Worm (Caenorhabditis elegans) whole organism, L4 larva: Measurements from ENCODE around the gene ddx-23.

Experiments used
- D1046.2 ChIP-seq: fragments of 200-800 bp; sonication (Bioruptor generic); IDR thresholded peaks from 2 replicates; pipeline ENCODE4 v1.3.6; 2022; ENCODE audit warnings: missing genetic modification characterization, missing compliant biosample characterization
- F26F4.8 ChIP-seq: fragments of 200-800 bp; sonication (Bioruptor generic); conservative IDR thresholded peaks from 2 replicates; pipeline ENCODE4 v1.3.6; 2022; ENCODE audit warnings: missing genetic modification characterization, missing compliant biosample characterization
- F37D6.2 ChIP-seq: sonication (generic microtip); optimal IDR thresholded peaks from 2 replicates; lab custom pipeline; 2016; ENCODE audit warnings: mild to moderate bottlenecking, missing genetic modification characterization, missing compliant biosample characterization
- F44E2.7 ChIP-seq: fragments of 200-800 bp; sonication (Bioruptor generic); IDR thresholded peaks from 2 replicates; pipeline ENCODE4 v2.1.2; 2022; ENCODE audit warnings: missing genetic modification characterization, missing compliant biosample characterization
- T26A8.4 ChIP-seq: fragments of 200-800 bp; sonication (Bioruptor generic); IDR thresholded peaks from 2 replicates; pipeline ENCODE4 v1.3.6; 2022; ENCODE audit warnings: missing genetic modification characterization, missing compliant biosample characterization
- Y105C5A.15 ChIP-seq: fragments of 200-800 bp; sonication (Bioruptor generic); IDR thresholded peaks from 2 replicates; pipeline ENCODE4 v1.3.6; 2022; ENCODE audit warnings: missing genetic modification characterization, missing compliant biosample characterization
- Y48G9A.11 ChIP-seq: fragments of 200-800 bp; sonication (Bioruptor generic); IDR thresholded peaks from 2 replicates; pipeline ENCODE4 v1.3.6; 2022; ENCODE audit warnings: missing genetic modification reagents, missing genetic modification characterization, missing compliant biosample characterization
- Y75B8A.6 ChIP-seq: fragments of 200-800 bp; sonication (Bioruptor generic); IDR thresholded peaks from 2 replicates; pipeline ENCODE4 v1.3.6; 2022; ENCODE audit warnings: missing genetic modification reagents, missing genetic modification characterization, missing compliant biosample characterization
- ZK337.2 ChIP-seq: fragments of 200-800 bp; sonication (Bioruptor generic); IDR thresholded peaks from 2 replicates; pipeline ENCODE4 v1.3.6; 2022; ENCODE audit warnings: missing genetic modification reagents, missing genetic modification characterization, missing compliant biosample characterization
- ZK546.5 ChIP-seq, 2 experiments: sonication (generic microtip); optimal IDR thresholded peaks; 2 replicates each; lab custom pipeline; 2017; ENCODE audit warnings: missing biosample characterization in 2 of 2, missing genetic modification characterization in 2 of 2
- ama-1 ChIP-seq: fragments of 150-350 bp; optimal IDR thresholded peaks from 2 replicates; lab custom pipeline; 2014; ENCODE audit warnings: inconsistent platforms, mixed read lengths
- ceh-28 ChIP-seq: fragments of 150-350 bp; optimal IDR thresholded peaks from 2 replicates; lab custom pipeline; 2014; ENCODE audit warnings: missing biosample characterization, missing genetic modification reagents, missing genetic modification characterization
- ceh-32 ChIP-seq: sonication (generic microtip); optimal IDR thresholded peaks from 2 replicates; lab custom pipeline; 2016; ENCODE audit warnings: mild to moderate bottlenecking, missing genetic modification characterization, missing compliant biosample characterization; ENCODE audit not compliant: poor library complexity
- ceh-62 ChIP-seq: sonication (generic microtip); optimal IDR thresholded peaks from 2 replicates; lab custom pipeline; 2017; ENCODE audit warnings: missing biosample characterization, missing genetic modification characterization
- ceh-82 ChIP-seq: sonication (generic microtip); optimal IDR thresholded peaks from 2 replicates; lab custom pipeline; 2017; ENCODE audit warnings: missing biosample characterization, missing genetic modification characterization
- cey-2 ChIP-seq: sonication (generic microtip); optimal IDR thresholded peaks from 3 replicates; lab custom pipeline; 2017; ENCODE audit warnings: missing genetic modification characterization, mild to moderate bottlenecking, missing compliant biosample characterization, antibody characterized with exemption, borderline replicate concordance; ENCODE audit not compliant: insufficient read depth
- daf-19 ChIP-seq: fragments of 200-800 bp; sonication (Bioruptor generic); conservative IDR thresholded peaks from 2 replicates; pipeline ENCODE4 v1.3.6; 2022; ENCODE audit warnings: missing genetic modification characterization, missing compliant biosample characterization
- daf-8 ChIP-seq: fragments of 200-800 bp; sonication (Bioruptor generic); IDR thresholded peaks from 2 replicates; pipeline ENCODE4 v1.3.6; 2022; ENCODE audit warnings: missing genetic modification characterization, missing compliant biosample characterization
- dmd-8 ChIP-seq: fragments of 200-800 bp; sonication (Bioruptor generic); IDR thresholded peaks from 2 replicates; pipeline ENCODE4 v1.3.6; 2022; ENCODE audit warnings: missing genetic modification characterization, missing compliant biosample characterization
- dmd-9 ChIP-seq: fragments of 200-800 bp; sonication (Bioruptor generic); IDR thresholded peaks from 2 replicates; pipeline ENCODE4 v1.3.6; 2022; ENCODE audit warnings: missing genetic modification reagents, missing genetic modification characterization, missing compliant biosample characterization
- duxl-1 ChIP-seq: sonication (generic microtip); optimal IDR thresholded peaks from 2 replicates; lab custom pipeline; 2016; ENCODE audit warnings: mild to moderate bottlenecking, missing genetic modification characterization, moderate library complexity, missing compliant biosample characterization; ENCODE audit not compliant: poor library complexity
- gei-8 ChIP-seq: fragments of 200-800 bp; sonication (Bioruptor generic); optimal IDR thresholded peaks from 2 replicates; lab custom pipeline; 2018; ENCODE audit warnings: mild to moderate bottlenecking, missing genetic modification characterization, missing compliant biosample characterization
- hif-1 ChIP-seq, 2 experiments: sonication (generic microtip); optimal IDR thresholded peaks; 2 replicates each; lab custom pipeline; 2016 to 2017; ENCODE audit warnings: missing compliant biosample characterization in 2 of 2, missing genetic modification characterization in 2 of 2, missing genetic modification reagents in 2 of 2, missing genotype in 2 of 2, mild to moderate bottlenecking in 1 of 2
- hlh-30 ChIP-seq: sonication (generic microtip); optimal IDR thresholded peaks from 2 replicates; lab custom pipeline; 2017; ENCODE audit warnings: antibody characterized with exemption, mild to moderate bottlenecking, missing genetic modification characterization, missing compliant biosample characterization; ENCODE audit not compliant: insufficient read depth
- lim-7 ChIP-seq: fragments of 200-800 bp; sonication (Bioruptor generic); IDR thresholded peaks from 2 replicates; pipeline ENCODE4 v1.3.6; 2022; ENCODE audit warnings: missing genetic modification characterization, missing compliant biosample characterization
- lin-1 ChIP-seq: fragments of 200-800 bp; sonication (Bioruptor generic); IDR thresholded peaks from 2 replicates; pipeline ENCODE4 v1.3.6; 2022; ENCODE audit warnings: missing genetic modification reagents, missing genetic modification characterization, missing compliant biosample characterization
- lin-13 ChIP-seq: fragments of 150-350 bp; optimal IDR thresholded peaks from 2 replicates; lab custom pipeline; 2014; ENCODE audit warnings: missing biosample characterization, missing genetic modification reagents, missing genetic modification characterization
- lin-15B ChIP-seq: fragments of 150-350 bp; sonication (generic microtip); optimal IDR thresholded peaks from 3 replicates; lab custom pipeline; 2014; ENCODE audit warnings: missing biosample characterization, missing genetic modification characterization
- lin-39 ChIP-seq: fragments of 150-350 bp; optimal IDR thresholded peaks from 2 replicates; lab custom pipeline; 2014; ENCODE audit warnings: missing biosample characterization, missing genetic modification reagents, missing genetic modification characterization
- lir-3 ChIP-seq: sonication (generic microtip); optimal IDR thresholded peaks from 2 replicates; lab custom pipeline; 2016; ENCODE audit warnings: mild to moderate bottlenecking, missing genetic modification characterization, missing compliant biosample characterization
- lsy-2 ChIP-seq, 2 experiments: fragments of 150-350 bp in 1 of 2; sonication (generic microtip) in 1 of 2; optimal IDR thresholded peaks; 2 replicates each; lab custom pipeline; 2014 to 2017; ENCODE audit warnings: missing biosample characterization in 2 of 2, missing genetic modification characterization in 2 of 2
- madf-9 ChIP-seq: fragments of 200-800 bp; sonication (Bioruptor generic); conservative IDR thresholded peaks from 2 replicates; pipeline ENCODE4 v1.3.6; 2022; ENCODE audit warnings: missing genetic modification reagents, missing genetic modification characterization, missing compliant biosample characterization
- mdt-29 ChIP-seq: fragments of 200-800 bp; sonication (Bioruptor generic); IDR thresholded peaks from 2 replicates; pipeline ENCODE4 v1.3.6; 2022; ENCODE audit warnings: missing genetic modification reagents, missing genetic modification characterization, missing compliant biosample characterization
- mes-2 ChIP-seq: sonication (generic microtip); optimal IDR thresholded peaks from 2 replicates; lab custom pipeline; 2016; ENCODE audit warnings: missing genotype, mild to moderate bottlenecking, missing genetic modification characterization, missing compliant biosample characterization; ENCODE audit not compliant: poor library complexity, severe bottlenecking
- mxl-3 ChIP-seq: fragments of 200-800 bp; sonication (Bioruptor generic); optimal IDR thresholded peaks from 2 replicates; lab custom pipeline; 2018; ENCODE audit warnings: mild to moderate bottlenecking, missing genetic modification characterization, missing compliant biosample characterization
- nhr-111 ChIP-seq: fragments of 200-800 bp; sonication (Bioruptor generic); optimal IDR thresholded peaks from 2 replicates; lab custom pipeline; 2018; ENCODE audit warnings: mild to moderate bottlenecking, missing genetic modification characterization, missing compliant biosample characterization
- nhr-48 ChIP-seq: sonication (generic microtip); optimal IDR thresholded peaks from 2 replicates; lab custom pipeline; 2016; ENCODE audit warnings: mild to moderate bottlenecking, missing genetic modification characterization, missing compliant biosample characterization
- nhr-77 ChIP-seq: fragments of 150-350 bp; optimal IDR thresholded peaks from 2 replicates; lab custom pipeline; 2014; ENCODE audit warnings: missing biosample characterization, missing genetic modification characterization
- php-3 ChIP-seq: fragments of 200-800 bp; sonication (Bioruptor generic); IDR thresholded peaks from 2 replicates; pipeline ENCODE4 v1.3.6; 2022; ENCODE audit warnings: missing genetic modification reagents, missing genetic modification characterization, missing compliant biosample characterization
- pqm-1 ChIP-seq: sonication (generic microtip); optimal IDR thresholded peaks from 2 replicates; lab custom pipeline; 2017; ENCODE audit warnings: missing biosample characterization, missing genetic modification characterization
- saeg-2 ChIP-seq: fragments of 200-800 bp; sonication (Bioruptor generic); IDR thresholded peaks from 2 replicates; pipeline ENCODE4 v1.3.6; 2022; ENCODE audit warnings: missing genetic modification reagents, missing genetic modification characterization, missing compliant biosample characterization
- snpc-1.2 ChIP-seq: fragments of 200-800 bp; sonication (Bioruptor generic); IDR thresholded peaks from 2 replicates; pipeline ENCODE4 v1.3.6; 2022; ENCODE audit warnings: missing genetic modification reagents, missing genetic modification characterization, missing compliant biosample characterization
- snpc-4 ChIP-seq: fragments of 150-350 bp; optimal IDR thresholded peaks from 2 replicates; lab custom pipeline; 2014; ENCODE audit warnings: missing biosample characterization, missing genetic modification characterization
- unc-130 ChIP-seq: sonication (generic microtip); optimal IDR thresholded peaks from 2 replicates; lab custom pipeline; 2016; ENCODE audit warnings: missing genetic modification reagents, missing genetic modification characterization, missing compliant biosample characterization
- unc-39 ChIP-seq: sonication (generic microtip); optimal IDR thresholded peaks from 2 replicates; lab custom pipeline; 2017; ENCODE audit warnings: missing biosample characterization, missing genetic modification characterization
- unc-62 ChIP-seq, 3 experiments: fragments of 150-350 bp in 1 of 3; sonication (generic microtip); optimal IDR thresholded peaks in 2 of 3; peaks in 1 of 3; 1 replicate in 1 of 3; 2 replicates in 2 of 3; lab custom pipeline; 2014 to 2017; ENCODE audit warnings: missing biosample characterization in 3 of 3, missing genetic modification characterization in 3 of 3, missing genetic modification reagents in 3 of 3, missing genotype in 1 of 3
- zag-1 ChIP-seq: fragments of 150-350 bp; optimal IDR thresholded peaks from 2 replicates; lab custom pipeline; 2014; ENCODE audit warnings: missing biosample characterization, missing genetic modification characterization
- zfp-2 ChIP-seq: sonication (generic microtip); optimal IDR thresholded peaks from 2 replicates; lab custom pipeline; 2016; ENCODE audit warnings: mild to moderate bottlenecking, missing genetic modification characterization, missing compliant biosample characterization
- zip-2 ChIP-seq: fragments of 150-350 bp; optimal IDR thresholded peaks from 2 replicates; lab custom pipeline; 2014; ENCODE audit warnings: missing biosample characterization, missing genetic modification characterization

Gene ddx-23

DNA sequence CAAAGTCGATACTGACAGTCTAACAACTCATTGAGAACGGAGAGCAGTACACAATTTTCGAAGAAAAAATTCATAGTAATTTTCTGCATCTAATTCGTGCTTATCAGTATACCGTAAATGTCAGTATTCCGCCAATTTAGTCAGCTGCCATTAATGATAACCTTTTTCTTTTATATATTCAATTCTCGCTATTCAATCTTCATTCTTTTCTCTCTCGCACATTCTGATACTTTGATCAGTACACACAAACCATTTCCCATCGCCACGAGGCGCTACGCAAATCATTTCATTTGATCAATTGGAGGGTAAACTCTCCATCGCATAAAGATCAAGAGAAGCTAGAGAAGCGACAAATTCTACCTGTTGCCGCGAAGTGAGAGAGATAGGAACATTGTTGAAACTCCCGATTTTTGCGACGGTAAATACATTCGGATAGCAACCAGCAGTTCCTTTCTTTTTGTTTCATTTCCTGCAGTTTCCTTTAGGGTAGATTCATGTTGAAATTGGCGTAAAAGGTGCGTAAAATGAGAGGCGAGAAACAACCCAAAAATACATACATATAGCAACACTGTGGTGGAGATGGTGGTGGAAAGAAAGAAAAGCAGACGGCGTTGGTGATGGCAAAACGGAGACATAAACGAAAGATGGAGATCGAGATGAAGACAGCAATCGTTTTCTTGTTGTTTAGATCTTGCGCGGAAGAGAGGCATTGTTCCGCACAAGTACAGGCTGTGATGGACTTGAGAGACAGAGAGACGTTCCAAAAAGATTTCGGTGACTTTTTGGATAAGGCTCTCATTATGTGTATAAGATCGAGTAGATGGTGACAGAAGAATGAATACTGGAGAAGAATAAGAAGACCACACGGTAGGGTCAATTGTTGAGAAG lies 14.7 kb downstream of the ddx-23 start:
- TF ChIP-seq pqm-1 (tag; lab: Kevin White, UChicago) (peak; percentile 93), zip-2 (tag; lab: Kevin White, UChicago) (no peak), ceh-32 (no peak), lir-3 (tag; lab: Kevin White, UChicago) (no peak), nhr-77 (tag; lab: Kevin White, UChicago) (peak; percentile 77), mxl-3 (GFP tag; lab: Kevin White, UChicago) (peak; percentile 86), lin-39 (tag; lab: Kevin White, UChicago) (no peak), ama-1 (lab: Kevin White, UChicago) (peak; percentile 33), hlh-30 (tag; lab: Kevin White, UChicago) (peak; percentile 75), dmd-9 (GFP tag; lab: Robert Waterston, UW) (no peak), zag-1 (tag; lab: Kevin White, UChicago) (no peak), snpc-1.2 (GFP tag; lab: Robert Waterston, UW) (no peak), D1046.2 (GFP tag; lab: Robert Waterston, UW) (no peak), lsy-2 (tag; optimal IDR thresholded peaks at IDR 0.05; lab: Kevin White, UChicago) (peak; percentile 55 to 58), lim-7 (GFP tag; lab: Robert Waterston, UW) (no peak), F37D6.2 (tag; lab: Kevin White, UChicago) (no peak), duxl-1 (peak; percentile 15), unc-62 (GFP tag; optimal IDR thresholded peaks at IDR 0.05 in 1 of 2; lab: Kevin White, UChicago) (peak; percentile 49 to 82), unc-62 (tag; optimal IDR thresholded peaks at IDR 0.05; lab: Kevin White, UChicago) (no peak), lin-1 (0 out of 2 replicates have a peak, but pooled peaks have one; percentile 24), snpc-4 (no peak), ceh-82 (no peak), daf-19 (GFP tag; lab: Robert Waterston, UW) (no peak), dmd-8 (no peak), gei-8 (GFP tag; lab: Kevin White, UChicago) (no peak), ceh-62 (tag; lab: Kevin White, UChicago) (no peak), mdt-29 (GFP tag; lab: Robert Waterston, UW) (no peak), hif-1 (tag; optimal IDR thresholded peaks at IDR 0.05; lab: Kevin White, UChicago) (no peak), F26F4.8 (GFP tag; lab: Robert Waterston, UW) (no peak), php-3 (GFP tag; lab: Robert Waterston, UW) (peak; percentile 87), unc-39 (tag; lab: Kevin White, UChicago) (no peak), mes-2 (tag; lab: Kevin White, UChicago) (peak; percentile 30), lin-15B (tag; lab: Kevin White, UChicago) (no peak), zfp-2 (tag; lab: Kevin White, UChicago) (no peak), Y48G9A.11 (no peak), lin-13 (GFP tag; lab: Kevin White, UChicago) (no peak), nhr-48 (tag; lab: Kevin White, UChicago) (peak; percentile 81), unc-130 (GFP tag; lab: Kevin White, UChicago) (no peak), ZK337.2 (GFP tag; lab: Robert Waterston, UW) (no peak), daf-8 (no peak), cey-2 (tag; lab: Kevin White, UChicago) (peak; percentile 9), nhr-111 (GFP tag; lab: Kevin White, UChicago) (no peak), Y75B8A.6 (GFP tag; lab: Robert Waterston, UW) (no peak), saeg-2 (GFP tag; lab: Robert Waterston, UW) (no peak), T26A8.4 (GFP tag; lab: Robert Waterston, UW) (peak; percentile 27; the same call in 1 of the 2 replicates), ZK546.5 (tag; optimal IDR thresholded peaks at IDR 0.05; lab: Kevin White, UChicago) (no peak), madf-9 (GFP tag; lab: Robert Waterston, UW) (no peak), F44E2.7 (GFP tag; lab: Robert Waterston, UW) (no peak), ceh-28 (tag; lab: Kevin White, UChicago) (no peak), Y105C5A.15 (GFP tag; lab: Robert Waterston, UW) (no peak)
